Fruit fly (Drosophila melanogaster) whole organism, wandering third instar larva: ENCODE measurements around the gene nbs.

Source experiments
- Abd-B ChIP-seq: fragments of >200 bp; optimal IDR thresholded peaks from 2 replicates; lab custom pipeline; 2017; ENCODE audit warnings: missing biosample characterization, missing genetic modification characterization
- CG32264 ChIP-seq: fragments of 200-800 bp; sonication (Bioruptor generic); optimal IDR thresholded peaks from 2 replicates; lab custom pipeline; 2016; ENCODE audit warnings: missing biosample characterization, missing genetic modification characterization
- CG9705 ChIP-seq: fragments of 200-800 bp; sonication (Bioruptor generic); optimal IDR thresholded peaks from 2 replicates; lab custom pipeline; 2018; ENCODE audit warnings: missing biosample characterization, mild to moderate bottlenecking, missing genetic modification characterization
- CrebA ChIP-seq: fragments of 200-800 bp; sonication (Bioruptor generic); optimal IDR thresholded peaks from 2 replicates; lab custom pipeline; 2016; ENCODE audit warnings: missing biosample characterization, mild to moderate bottlenecking, missing genetic modification characterization, borderline replicate concordance
- Dfd ChIP-seq: fragments of >200 bp; optimal IDR thresholded peaks from 2 replicates; lab custom pipeline; 2017; ENCODE audit warnings: missing biosample characterization, missing genetic modification characterization
- Dif ChIP-seq: fragments of 200-275, 200-300 bp; sonication (Bioruptor generic); optimal IDR thresholded peaks from 2 replicates; lab custom pipeline; 2018; ENCODE audit warnings: missing biosample characterization, missing genetic modification characterization; ENCODE audit not compliant: partially characterized antibody
- GATAd ChIP-seq: sonication (Bioruptor generic); optimal IDR thresholded peaks from 2 replicates; lab custom pipeline; 2016; ENCODE audit warnings: missing biosample characterization, missing genetic modification characterization
- HLH106 ChIP-seq: fragments of 200-800 bp; optimal IDR thresholded peaks from 3 replicates; lab custom pipeline; 2019; ENCODE audit warnings: missing biosample characterization, mild to moderate bottlenecking, missing genetic modification characterization, moderate library complexity
- Hnf4 ChIP-seq: fragments of 200-800 bp; sonication (Bioruptor generic); optimal IDR thresholded peaks from 2 replicates; lab custom pipeline; 2016; ENCODE audit warnings: missing biosample characterization, mild to moderate bottlenecking, missing genetic modification characterization
- Hr78 ChIP-seq: fragments of >200 bp; optimal IDR thresholded peaks from 2 replicates; lab custom pipeline; 2017; ENCODE audit warnings: missing biosample characterization, missing genetic modification characterization
- Hr83 ChIP-seq: fragments of 200-300 bp; sonication (Bioruptor generic); optimal IDR thresholded peaks from 2 replicates; lab custom pipeline; 2016; ENCODE audit warnings: missing biosample characterization, mild to moderate bottlenecking, missing genetic modification characterization, moderate library complexity; ENCODE audit not compliant: poor library complexity, severe bottlenecking
- Jra ChIP-seq: sonication (Bioruptor generic); optimal IDR thresholded peaks from 2 replicates; lab custom pipeline; 2016; ENCODE audit warnings: missing biosample characterization, missing genetic modification characterization
- Mio ChIP-seq: sonication (Bioruptor generic); optimal IDR thresholded peaks from 2 replicates; lab custom pipeline; 2016; ENCODE audit warnings: missing biosample characterization, missing genetic modification characterization
- Myc ChIP-seq: fragments of >200 bp; optimal IDR thresholded peaks from 2 replicates; lab custom pipeline; 2017
- N ChIP-seq: fragments of >200 bp; optimal IDR thresholded peaks from 2 replicates; lab custom pipeline; 2018; ENCODE audit warnings: missing biosample characterization, missing external identifiers, missing genetic modification characterization
- OdsH ChIP-seq: fragments of 200-800 bp; sonication (Bioruptor generic); optimal IDR thresholded peaks from 2 replicates; lab custom pipeline; 2016; ENCODE audit warnings: missing biosample characterization, mild to moderate bottlenecking, missing genetic modification characterization
- Rel ChIP-seq, 2 experiments: fragments of 200-800 bp; sonication (Bioruptor generic) in 1 of 2; optimal IDR thresholded peaks; 2 replicates in 1 of 2; 3 replicates in 1 of 2; lab custom pipeline; 2016 to 2019; ENCODE audit warnings: mild to moderate bottlenecking in 2 of 2, missing biosample characterization in 2 of 2, missing genetic modification characterization in 2 of 2, moderate library complexity in 1 of 2
- Sp1 ChIP-seq: fragments of 200-800 bp; sonication (Bioruptor generic); optimal IDR thresholded peaks from 3 replicates; lab custom pipeline; 2019; ENCODE audit warnings: missing biosample characterization, mild to moderate bottlenecking, missing genetic modification characterization, moderate library complexity
- br ChIP-seq: fragments of 200-800 bp; sonication (Bioruptor generic); optimal IDR thresholded peaks from 2 replicates; lab custom pipeline; 2016; ENCODE audit warnings: missing biosample characterization, missing genetic modification characterization
- brk ChIP-seq: fragments of 200-800 bp; sonication (Bioruptor generic); optimal IDR thresholded peaks from 2 replicates; lab custom pipeline; 2016; ENCODE audit warnings: missing biosample characterization, mild to moderate bottlenecking, missing genetic modification characterization
- dl ChIP-seq, 2 experiments: fragments of 175-275, 200-275 bp in 1 of 2; fragments of 200-275 bp in 1 of 2; sonication (Bioruptor generic); optimal IDR thresholded peaks; lab custom pipeline; 2018; ENCODE audit warnings: mild to moderate bottlenecking in 2 of 2, missing biosample characterization in 2 of 2, missing genetic modification characterization in 2 of 2, moderate library complexity in 2 of 2; ENCODE audit not compliant: partially characterized antibody in 2 of 2, insufficient read depth in 1 of 2
- dmrt93B ChIP-seq: fragments of 200-800 bp; sonication (Bioruptor generic); optimal IDR thresholded peaks from 2 replicates; lab custom pipeline; 2018; ENCODE audit warnings: missing biosample characterization, mild to moderate bottlenecking, missing genetic modification characterization
- dsf ChIP-seq: sonication (Bioruptor generic); optimal IDR thresholded peaks from 2 replicates; lab custom pipeline; 2016; ENCODE audit warnings: missing biosample characterization, missing genetic modification characterization, borderline replicate concordance
- ey ChIP-seq: fragments of 200-800 bp; sonication (Bioruptor generic); optimal IDR thresholded peaks from 2 replicates; lab custom pipeline; 2016; ENCODE audit warnings: missing biosample characterization, missing genetic modification characterization
- foxo ChIP-seq, 2 experiments: fragments of 200-800 bp; sonication (Bioruptor generic); optimal IDR thresholded peaks; 2 replicates in 1 of 2; 3 replicates in 1 of 2; lab custom pipeline; 2016 to 2017; ENCODE audit warnings: missing biosample characterization in 2 of 2, missing genetic modification characterization in 2 of 2
- fru ChIP-seq: fragments of 200-800 bp; sonication (Bioruptor generic); optimal IDR thresholded peaks from 3 replicates; lab custom pipeline; 2016; ENCODE audit warnings: missing biosample characterization, mild to moderate bottlenecking, missing genetic modification characterization
- h ChIP-seq: fragments of 200-800 bp; sonication (Bioruptor generic); optimal IDR thresholded peaks from 3 replicates; lab custom pipeline; 2016; ENCODE audit warnings: missing biosample characterization, mild to moderate bottlenecking, missing genetic modification characterization
- jim ChIP-seq: fragments of 175-275, 200-325 bp; sonication (Bioruptor generic); optimal IDR thresholded peaks from 2 replicates; lab custom pipeline; 2016; ENCODE audit warnings: missing biosample characterization, mild to moderate bottlenecking, missing genetic modification characterization
- lola ChIP-seq: fragments of >200 bp; optimal IDR thresholded peaks from 2 replicates; lab custom pipeline; 2017; ENCODE audit warnings: missing biosample characterization, missing genetic modification characterization
- pan ChIP-seq: fragments of >200 bp; optimal IDR thresholded peaks from 2 replicates; lab custom pipeline; 2017
- psq ChIP-seq: fragments of 200-800 bp; sonication (Bioruptor generic); optimal IDR thresholded peaks from 3 replicates; lab custom pipeline; 2017; ENCODE audit warnings: missing biosample characterization, mild to moderate bottlenecking, missing genetic modification characterization, moderate library complexity
- rgr ChIP-seq: fragments of 200-800 bp; sonication (Bioruptor generic); optimal IDR thresholded peaks from 3 replicates; lab custom pipeline; 2016; ENCODE audit warnings: missing biosample characterization, mild to moderate bottlenecking, missing genetic modification characterization
- sage ChIP-seq: fragments of 200-800 bp; sonication (Bioruptor generic); optimal IDR thresholded peaks from 2 replicates; lab custom pipeline; 2016; ENCODE audit warnings: missing biosample characterization, mild to moderate bottlenecking, missing genetic modification characterization
- sv ChIP-seq: fragments of 200-800 bp; sonication (Bioruptor generic); optimal IDR thresholded peaks from 3 replicates; lab custom pipeline; 2016; ENCODE audit warnings: missing biosample characterization, missing genetic modification characterization
- tai ChIP-seq: sonication (Bioruptor generic); optimal IDR thresholded peaks from 2 replicates; lab custom pipeline; 2016; ENCODE audit warnings: missing biosample characterization, missing genetic modification characterization
- usp ChIP-seq: fragments of >200 bp; optimal IDR thresholded peaks from 2 replicates; lab custom pipeline; 2017; ENCODE audit warnings: missing biosample characterization, missing genetic modification characterization
- woc ChIP-seq: sonication (Bioruptor generic); optimal IDR thresholded peaks from 2 replicates; lab custom pipeline; 2016; ENCODE audit warnings: missing biosample characterization, mild to moderate bottlenecking, missing genetic modification characterization

Gene nbs

DNA sequence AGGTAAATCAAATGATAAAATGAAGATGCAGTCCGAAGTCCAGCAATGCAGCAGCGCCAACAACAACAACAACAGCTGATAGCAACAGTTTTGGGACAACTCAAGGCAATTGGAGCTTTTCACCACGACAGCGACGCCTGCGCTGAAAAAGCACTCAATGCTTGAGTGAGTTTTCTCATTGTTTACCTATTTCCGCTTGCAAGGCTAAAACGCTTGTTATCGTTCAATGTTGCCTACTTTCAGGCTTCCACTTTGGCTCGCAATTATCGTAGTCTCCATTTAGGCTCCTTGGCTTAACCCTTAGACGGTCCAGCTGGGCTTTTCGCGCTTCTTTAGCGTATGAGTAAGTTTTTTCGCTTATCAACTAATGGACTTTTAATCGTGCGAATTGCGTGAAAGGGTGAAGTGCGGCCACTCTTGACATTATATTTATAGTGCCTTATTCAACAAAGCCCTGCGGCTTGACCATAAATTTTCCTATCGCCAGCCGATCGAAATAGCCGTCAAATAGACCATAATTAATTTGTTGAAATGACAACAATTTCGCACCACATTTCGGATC lies 39.1 kb upstream of the nbs start:
- TF ChIP-seq pan (no peak), Hr78 (GFP tag; lab: Kevin White, UChicago) (no peak), dsf (no peak), brk (GFP tag; lab: Kevin White, UChicago) (no peak), CG9705 (GFP tag; lab: Kevin White, UChicago) (no peak), foxo (GFP tag; optimal IDR thresholded peaks at IDR 0.05; lab: Kevin White, UChicago) (no peak), Dfd (no peak), Jra (GFP tag; lab: Kevin White, UChicago) (no peak), Myc (lab: Kevin White, UChicago) (peak; percentile 84), tai (GFP tag; lab: Kevin White, UChicago) (no peak), HLH106 (tag; lab: Kevin White, UChicago) (no peak), sage (no peak), dmrt93B (GFP tag; lab: Kevin White, UChicago) (no peak), sv (GFP tag; lab: Kevin White, UChicago) (no peak), GATAd (GFP tag; lab: Kevin White, UChicago) (no peak), N (GFP tag; lab: Kevin White, UChicago) (peak; percentile 90), Dif (no peak), CrebA (GFP tag; lab: Kevin White, UChicago) (no peak), Hnf4 (GFP tag; lab: Kevin White, UChicago) (peak; percentile 5), Rel (GFP tag; optimal IDR thresholded peaks at IDR 0.05; lab: Kevin White, UChicago) (no peak), Rel (tag; optimal IDR thresholded peaks at IDR 0.05; lab: Kevin White, UChicago) (no peak), Sp1 (GFP tag; lab: Kevin White, UChicago) (no peak), lola (GFP tag; lab: Kevin White, UChicago) (no peak), br (GFP tag; lab: Kevin White, UChicago) (no peak), OdsH (no peak), woc (GFP tag; lab: Kevin White, UChicago) (no peak), CG32264 (GFP tag; lab: Kevin White, UChicago) (no peak), ey (GFP tag; lab: Kevin White, UChicago) (no peak), Mio (GFP tag; lab: Kevin White, UChicago) (no peak), jim (GFP tag; lab: Kevin White, UChicago) (no peak), Hr83 (GFP tag; lab: Kevin White, UChicago) (no peak), rgr (GFP tag; lab: Kevin White, UChicago) (peak; percentile 23), Abd-B (no peak), psq (GFP tag; lab: Kevin White, UChicago) (no peak)

dm6 chr3L:9760151-9760749 lies 37.3 kb upstream of the nbs start, which contains the start of gene CG42268:
TSS of gene CG42268 (minus strand) at chr3L:9760395.
- TF ChIP-seq usp (GFP tag; lab: Kevin White, UChicago) (no peak), OdsH (no peak), Hr78 (GFP tag; lab: Kevin White, UChicago) (no peak), Rel (GFP tag; optimal IDR thresholded peaks at IDR 0.05; lab: Kevin White, UChicago) (no peak), Rel (tag; optimal IDR thresholded peaks at IDR 0.05; lab: Kevin White, UChicago) (peak; percentile 52), Myc (lab: Kevin White, UChicago) (no peak), Dif (no peak), foxo (GFP tag; optimal IDR thresholded peaks at IDR 0.05; lab: Kevin White, UChicago) (no peak), fru (GFP tag; lab: Kevin White, UChicago) (no peak)

DNA sequence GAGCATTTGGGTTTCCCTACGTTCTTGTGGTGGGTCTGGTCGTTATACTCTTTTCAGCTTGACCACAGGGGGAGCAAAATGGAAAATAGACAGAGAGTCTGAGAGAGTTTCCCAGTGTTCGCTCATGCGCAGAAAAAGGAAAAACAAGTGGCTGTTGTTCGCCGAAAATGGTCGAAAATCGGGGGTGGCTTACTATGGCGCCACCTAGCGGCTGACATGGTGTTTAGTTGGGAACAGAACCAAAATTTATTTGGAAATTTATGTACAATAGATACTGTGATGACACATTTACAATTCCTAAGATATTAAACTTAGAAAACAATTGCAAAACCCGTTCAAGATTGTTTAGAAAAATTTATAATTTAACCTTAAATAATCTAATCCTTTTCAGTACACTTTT lies 28.6 kb upstream of the nbs start:
- TF ChIP-seq Rel (GFP tag; optimal IDR thresholded peaks at IDR 0.05; lab: Kevin White, UChicago) (no peak), Rel (tag; optimal IDR thresholded peaks at IDR 0.05; lab: Kevin White, UChicago) (no peak), Myc (lab: Kevin White, UChicago) (peak; percentile 34)

DNA sequence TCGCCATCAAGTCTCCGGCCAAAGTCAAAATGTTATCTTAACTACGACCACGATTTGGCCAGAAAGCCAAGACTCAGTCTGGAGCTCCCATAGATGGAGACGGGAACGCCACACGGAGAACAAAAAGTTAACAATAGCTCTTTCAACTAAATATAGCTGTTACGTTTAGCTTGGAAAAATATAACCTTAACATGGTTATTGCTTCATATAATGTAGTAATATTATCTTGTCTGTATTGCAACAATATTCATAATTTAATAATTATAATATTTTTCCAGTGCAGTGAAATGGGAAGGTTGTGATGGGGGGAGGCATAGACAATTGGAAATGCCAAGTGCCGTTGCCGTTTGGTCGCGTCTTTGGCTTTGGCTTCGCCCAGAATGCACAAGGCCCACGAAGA lies 22.4 kb upstream of the nbs start:
- TF ChIP-seq tai (GFP tag; lab: Kevin White, UChicago) (no peak), h (GFP tag; lab: Kevin White, UChicago) (no peak), Hr78 (GFP tag; lab: Kevin White, UChicago) (no peak), N (GFP tag; lab: Kevin White, UChicago) (no peak), Mio (GFP tag; lab: Kevin White, UChicago) (no peak), fru (GFP tag; lab: Kevin White, UChicago) (no peak), dsf (no peak), woc (GFP tag; lab: Kevin White, UChicago) (no peak), jim (GFP tag; lab: Kevin White, UChicago) (no peak), dmrt93B (GFP tag; lab: Kevin White, UChicago) (no peak), dl (GFP tag; optimal IDR thresholded peaks at IDR 0.05; lab: Kevin White, UChicago; ENCODE audit: insufficient read depth in 1 of 2, partially characterized antibody in 2 of 2) (no peak), pan (no peak)
